Worm (Caenorhabditis elegans) whole organism, L4/young adult: ENCODE data around the gene C44C10.15.

Experiments
- dao-5 ChIP-seq: sonication (generic microtip); optimal IDR thresholded peaks from 2 replicates; lab custom pipeline; 2016; ENCODE audit warnings: missing genotype, missing genetic modification characterization, moderate library complexity, missing compliant biosample characterization
- him-1 ChIP-seq: sonication (generic microtip); optimal IDR thresholded peaks from 2 replicates; lab custom pipeline; 2016; ENCODE audit warnings: missing genotype, missing genetic modification reagents, missing genetic modification characterization, missing compliant biosample characterization

- TF ChIP-seq him-1 (tag; lab: Kevin White, UChicago) (no peak), dao-5 (tag; lab: Kevin White, UChicago) (no peak)
Observed at ce11 chrX:11738602-11739100, 38.5 kb upstream of the C44C10.15 start, which contains the start of gene nspa-9.
